Worm (Caenorhabditis elegans): ENCODE data around the gene srj-11.

The srj-11 gene

DNA sequence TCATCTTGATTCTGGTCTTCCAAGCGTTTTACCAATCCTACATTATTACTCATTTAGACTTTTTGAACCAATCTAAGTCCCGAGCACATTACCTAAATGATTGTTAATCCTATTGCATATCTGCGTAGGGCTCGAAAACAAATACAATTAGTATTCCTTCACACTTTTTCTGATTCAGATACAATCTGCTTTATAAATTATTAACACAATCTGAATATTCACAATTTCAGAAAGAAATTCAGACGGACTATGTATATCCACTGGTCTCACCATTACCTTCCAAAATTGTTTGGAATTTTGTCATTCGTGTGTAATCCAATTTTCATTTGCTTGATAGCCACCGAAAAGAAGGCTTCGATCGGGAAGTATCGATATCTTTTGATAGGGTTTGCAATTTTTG is at the start of gene srj-11:
srj-11 (plus strand) TSS at position 250 of the 400 bp plus-strand sequence.
- no peak for TF ChIP-seq unc-62 (GFP tag; optimal IDR thresholded peaks at IDR 0.05)

DNA sequence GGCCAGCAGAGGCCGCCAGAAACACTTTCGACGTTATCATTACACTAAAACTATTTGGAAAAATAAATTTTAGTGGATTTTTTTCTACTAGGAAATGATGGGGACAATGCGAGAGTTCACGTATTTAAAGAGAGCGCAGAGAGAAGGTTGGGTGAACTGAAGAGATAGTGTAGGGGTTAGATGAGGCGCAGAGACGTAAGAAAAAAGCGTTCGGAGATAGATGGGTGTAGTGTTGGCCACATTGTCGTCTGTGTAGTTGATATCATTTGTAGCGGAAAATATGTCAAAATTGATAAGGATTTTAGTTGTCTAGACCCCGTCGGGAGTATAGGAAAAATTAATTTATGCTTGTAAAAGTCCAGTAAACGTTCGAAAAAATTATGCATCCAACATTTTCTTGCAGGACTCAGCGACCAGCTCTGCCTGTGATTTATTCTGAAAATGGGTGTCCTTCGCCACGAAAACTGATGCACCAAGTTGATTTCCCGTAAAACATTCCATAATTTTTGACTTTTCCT is 48.1 kb upstream of the srj-11 start, which contains the start of the genes Y73C8B.3 and Y73C8B.9:
Y73C8B.3 (minus strand) TSS at position 147 of the 518 bp plus-strand sequence.
Y73C8B.9 (plus strand) TSS at position 468 of the 518 bp plus-strand sequence.
- no peak for TF ChIP-seq unc-62 (GFP tag; optimal IDR thresholded peaks at IDR 0.05)

DNA sequence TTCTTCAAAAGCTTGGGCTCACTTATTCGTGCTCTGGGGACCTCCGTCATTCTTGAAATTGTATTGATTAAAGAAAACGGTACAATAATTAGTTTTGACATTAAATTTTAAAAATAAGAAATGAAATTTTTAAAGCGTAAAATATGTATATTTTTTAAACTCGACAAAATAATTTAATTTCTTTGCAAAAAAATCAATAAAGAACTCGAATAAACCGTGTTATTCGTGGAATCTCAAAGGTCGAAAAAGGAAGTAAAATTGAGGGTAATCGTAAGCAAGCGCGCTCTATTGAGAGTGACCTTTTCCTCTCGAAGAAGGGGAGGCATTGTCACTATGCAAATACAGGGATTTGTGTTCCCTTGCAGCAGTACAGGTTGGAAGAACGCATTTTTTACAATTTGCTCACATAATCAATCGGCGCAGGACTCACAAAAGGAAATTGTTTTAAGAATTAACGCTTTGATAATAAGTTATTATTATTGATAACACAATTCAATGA is 46.2 kb upstream of the srj-11 start, which contains the start of gene Y73C8B.2:
Y73C8B.2 (minus strand) TSS at position 51 of the 499 bp plus-strand sequence.
- TF ChIP-seq unc-62 (GFP tag; optimal IDR thresholded peaks at IDR 0.05) = no peak

DNA sequence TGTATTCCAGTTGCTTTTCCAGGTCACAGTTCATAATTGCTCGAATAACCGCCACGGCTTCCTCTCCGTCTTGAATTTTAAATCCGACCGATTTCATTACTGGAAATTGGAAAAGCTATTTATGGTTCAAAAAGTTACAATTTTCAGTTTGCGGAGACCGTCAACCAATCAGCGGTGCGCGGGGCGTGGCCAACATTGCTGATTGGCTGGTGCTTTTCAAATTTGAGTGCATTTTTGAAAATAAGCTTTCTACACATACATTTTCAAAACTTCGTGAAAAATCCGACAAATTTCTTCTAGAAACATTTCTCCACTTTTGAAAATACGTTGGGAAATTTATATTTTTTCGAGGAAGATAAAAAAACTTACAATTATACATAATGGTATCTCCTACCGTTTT is 45.4 kb upstream of the srj-11 start:
- no peak for TF ChIP-seq unc-62 (GFP tag; optimal IDR thresholded peaks at IDR 0.05)

DNA sequence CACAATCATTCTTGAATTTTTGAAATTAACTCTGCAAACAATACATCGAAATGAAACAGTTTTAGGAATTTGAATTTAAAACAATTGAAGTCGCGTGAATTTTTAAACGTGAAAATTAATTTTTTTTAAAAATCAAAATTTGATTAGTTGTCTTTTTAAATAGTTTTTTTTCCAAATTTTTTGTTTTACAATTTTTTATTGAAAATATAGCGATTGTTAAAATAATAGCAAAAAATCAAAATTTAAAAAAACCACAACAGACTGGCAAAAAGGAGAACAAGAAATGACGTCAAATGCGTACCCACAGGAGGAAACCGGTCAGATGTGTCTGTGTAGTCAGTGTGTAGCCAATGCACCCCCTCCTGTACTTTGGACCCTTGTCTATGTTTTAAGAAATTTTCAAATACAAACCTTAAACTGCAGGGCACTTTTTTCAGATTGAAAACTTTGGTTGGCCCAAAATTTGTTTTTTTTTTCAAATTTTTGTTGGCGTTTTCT is 44.3 kb upstream of the srj-11 start, which contains the start of the genes Y73C8B.1 and Y73C8B.5:
Y73C8B.1 (minus strand) TSS at position 51 of the 498 bp plus-strand sequence.
Y73C8B.5 (plus strand) TSS at position 437 of the 498 bp plus-strand sequence.
- TF ChIP-seq unc-62 (GFP tag; optimal IDR thresholded peaks at IDR 0.05) = no peak

DNA sequence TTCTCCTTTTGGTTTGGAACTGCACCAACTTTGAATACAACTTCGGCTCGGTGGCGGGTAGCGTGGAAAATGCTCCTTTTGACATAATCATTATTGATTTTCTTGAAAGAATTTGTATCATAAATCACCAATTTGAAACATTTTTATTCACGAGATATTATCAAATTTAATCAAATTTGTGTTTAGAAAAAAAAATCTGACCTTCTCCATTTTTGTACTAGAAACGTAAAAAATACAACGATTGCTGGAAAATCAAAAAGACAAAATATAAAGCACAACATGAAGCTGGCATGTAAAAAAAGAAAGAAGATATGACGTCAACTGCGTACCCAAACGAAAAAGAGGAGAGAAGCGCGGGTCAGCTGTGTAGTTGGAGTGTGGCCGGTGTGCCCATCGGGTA is 40.9 kb upstream of the srj-11 start, which contains the start of gene K08D9.4:
K08D9.4 (minus strand) TSS at position 101 of the 400 bp plus-strand sequence.
- TF ChIP-seq unc-62 (GFP tag; optimal IDR thresholded peaks at IDR 0.05) = no peak

DNA sequence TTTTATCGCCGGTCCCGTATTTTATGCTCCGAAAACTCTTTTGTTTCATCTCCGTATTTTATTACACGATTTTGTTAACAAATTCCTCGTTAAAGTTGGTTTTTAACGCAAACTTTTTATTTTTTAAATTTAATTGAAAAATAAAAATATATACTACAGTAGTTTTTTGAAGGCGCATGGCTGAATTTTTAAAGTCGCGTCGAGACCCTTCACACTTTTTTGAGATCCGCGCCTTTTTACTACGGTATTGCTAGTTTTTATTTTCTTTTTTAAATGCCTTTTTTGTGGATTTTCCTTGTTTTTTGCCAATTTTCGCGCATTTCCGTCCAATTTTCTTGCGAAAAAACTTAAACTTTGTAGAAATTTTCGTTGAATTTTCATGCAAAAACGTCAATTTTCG is 36.8 kb upstream of the srj-11 start:
- no peak for TF ChIP-seq unc-62 (GFP tag; optimal IDR thresholded peaks at IDR 0.05)

DNA sequence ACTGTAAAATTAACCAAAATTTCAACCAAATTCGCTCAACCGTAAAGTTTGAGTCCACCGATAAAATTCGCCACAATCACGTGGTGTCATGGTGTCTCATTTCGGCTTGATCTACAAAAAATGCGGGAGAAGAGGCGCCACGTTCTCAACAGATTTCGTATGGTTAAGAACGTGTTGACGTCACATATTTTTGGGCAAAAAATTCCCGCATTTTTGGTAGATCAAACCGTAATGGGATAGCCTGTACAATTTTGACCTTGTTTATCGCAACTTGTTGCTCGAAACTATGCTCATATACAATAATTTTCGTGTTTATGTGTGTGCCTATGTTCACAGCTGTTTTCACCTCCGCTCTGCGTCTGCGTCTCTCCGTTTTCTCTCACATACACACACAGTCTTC is 32.3 kb upstream of the srj-11 start:
- no peak for TF ChIP-seq unc-62 (GFP tag; optimal IDR thresholded peaks at IDR 0.05)

DNA sequence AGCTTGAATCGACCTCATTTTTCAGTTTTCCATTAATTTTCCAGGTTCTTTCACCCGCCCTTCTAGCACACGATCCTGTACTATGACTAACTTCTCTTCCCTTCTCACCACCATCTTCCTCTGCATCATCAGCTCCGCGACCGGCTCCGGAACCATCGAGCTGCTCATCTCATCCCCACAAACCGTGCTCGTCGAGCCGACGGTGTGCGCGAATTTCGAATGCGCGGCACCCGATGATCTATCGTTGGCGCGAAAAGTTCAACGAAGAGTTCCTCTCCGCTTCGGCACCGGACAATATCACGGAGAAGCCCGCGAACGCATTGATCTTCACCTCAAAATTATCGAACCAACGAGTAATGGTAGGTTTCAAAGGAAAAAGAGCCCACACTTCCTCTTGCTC is 31.1 kb upstream of the srj-11 start, which contains the start of gene apx-1:
apx-1 (plus strand) TSS at position 50 of the 400 bp plus-strand sequence.
- no peak for TF ChIP-seq unc-62 (GFP tag; optimal IDR thresholded peaks at IDR 0.05)

DNA sequence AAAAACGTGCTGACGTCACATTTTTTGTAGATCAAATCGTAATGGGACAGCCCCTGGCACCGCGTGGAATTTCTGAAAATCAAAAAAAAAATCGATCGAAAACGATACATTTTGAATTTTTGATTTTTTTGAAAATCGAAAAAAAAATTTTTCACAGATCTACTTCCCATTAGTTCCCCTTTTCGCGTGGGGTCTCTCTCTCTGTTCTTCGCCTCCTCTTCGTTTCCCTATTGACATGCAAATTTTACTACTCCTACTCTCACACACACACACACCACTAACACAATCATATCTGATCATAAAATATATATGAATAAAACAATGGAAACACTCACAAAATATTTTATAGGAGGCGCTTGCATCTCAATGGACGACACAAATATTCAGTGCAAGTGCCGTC is 22.6 kb upstream of the srj-11 start:
- no peak for TF ChIP-seq unc-62 (GFP tag; optimal IDR thresholded peaks at IDR 0.05)

DNA sequence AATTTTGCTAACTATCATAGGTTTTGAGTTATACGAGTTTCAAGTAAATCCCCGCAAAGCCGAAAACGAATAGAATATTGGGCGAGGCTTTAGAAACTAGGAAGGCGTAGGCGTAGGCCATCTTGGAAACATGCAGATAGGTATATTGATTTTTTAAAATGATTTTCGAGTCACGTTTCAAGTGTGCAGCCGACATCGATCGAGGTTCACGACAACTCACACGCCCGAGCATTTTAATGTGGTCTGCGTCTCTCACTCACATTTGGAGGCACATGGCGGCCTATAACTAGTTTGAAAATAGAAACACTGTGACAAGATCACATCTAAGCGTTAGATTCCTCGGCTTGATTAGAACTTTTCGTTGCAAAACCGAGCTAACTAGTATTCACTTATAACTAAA is 13.9 kb upstream of the srj-11 start, which contains the start of gene K08D9.2:
K08D9.2 (plus strand) TSS at position 301 of the 400 bp plus-strand sequence.
- TF ChIP-seq unc-62 (GFP tag; optimal IDR thresholded peaks at IDR 0.05) = no peak

DNA sequence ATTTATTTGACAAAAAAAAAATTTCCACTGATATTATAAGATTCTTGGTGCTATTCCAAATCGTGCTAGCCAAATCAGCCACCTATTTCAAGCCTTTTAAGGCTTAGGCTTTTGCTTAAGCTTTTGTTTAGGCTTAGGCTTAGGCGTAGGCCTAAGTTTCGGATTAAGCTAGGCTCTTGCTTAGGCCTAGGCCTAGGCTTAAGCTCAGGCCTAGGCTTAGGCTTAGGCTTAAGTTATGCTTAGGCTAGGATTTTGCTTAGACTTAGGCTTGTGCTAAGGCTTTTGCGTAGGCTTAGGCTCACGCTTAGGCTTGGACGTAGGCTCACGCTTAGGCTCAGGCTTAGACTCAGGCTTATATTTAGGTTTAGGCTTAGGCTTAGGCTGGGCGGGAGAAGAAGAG is 11.1 kb upstream of the srj-11 start:
- TF ChIP-seq unc-62 (GFP tag; optimal IDR thresholded peaks at IDR 0.05) = no peak

DNA sequence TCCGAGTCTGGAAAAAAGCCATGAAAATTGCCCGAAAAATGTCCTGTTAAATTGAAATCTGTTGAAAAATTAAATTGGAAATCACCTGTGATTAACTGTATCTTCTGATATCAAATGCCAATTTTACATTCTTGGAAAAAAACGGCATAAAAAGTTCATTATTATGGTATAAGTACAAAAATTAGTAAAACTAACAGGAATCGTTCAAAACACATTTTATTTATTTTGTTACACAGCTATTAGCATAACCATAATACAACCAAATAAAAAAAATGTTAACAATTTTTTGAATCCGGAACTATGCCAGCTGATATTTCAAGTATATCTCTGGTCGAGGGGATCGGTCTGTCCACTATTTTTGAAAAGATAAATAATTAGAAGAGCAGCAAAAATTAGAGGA is 10.6 kb upstream of the srj-11 start, which contains the start of gene K08D9.10:
K08D9.10 (plus strand) TSS at position 301 of the 400 bp plus-strand sequence.
- TF ChIP-seq unc-62 (GFP tag; optimal IDR thresholded peaks at IDR 0.05) = no peak

DNA sequence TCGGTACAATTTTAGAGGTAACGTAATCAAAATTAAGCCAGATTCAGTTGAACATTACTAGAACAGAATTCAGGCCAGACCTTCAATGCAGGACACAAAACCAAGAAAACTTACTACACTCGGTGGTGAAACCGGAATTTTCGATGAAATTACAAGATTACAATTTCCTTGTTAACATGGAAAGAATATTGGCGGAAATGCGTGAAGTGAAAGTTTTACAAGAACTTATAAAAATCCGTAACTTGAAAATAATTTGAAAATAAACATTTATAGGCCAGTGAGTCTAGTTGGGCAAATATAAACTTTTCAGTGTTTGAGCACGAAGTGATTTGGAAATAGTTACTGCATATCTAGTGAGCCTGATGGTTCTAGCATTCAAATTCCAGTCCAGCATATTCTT is 6.3 kb upstream of the srj-11 start, which contains the start of gene K08D9.6:
K08D9.6 (minus strand) TSS at position 101 of the 400 bp plus-strand sequence.
- TF ChIP-seq unc-62 (GFP tag; optimal IDR thresholded peaks at IDR 0.05) = no peak

DNA sequence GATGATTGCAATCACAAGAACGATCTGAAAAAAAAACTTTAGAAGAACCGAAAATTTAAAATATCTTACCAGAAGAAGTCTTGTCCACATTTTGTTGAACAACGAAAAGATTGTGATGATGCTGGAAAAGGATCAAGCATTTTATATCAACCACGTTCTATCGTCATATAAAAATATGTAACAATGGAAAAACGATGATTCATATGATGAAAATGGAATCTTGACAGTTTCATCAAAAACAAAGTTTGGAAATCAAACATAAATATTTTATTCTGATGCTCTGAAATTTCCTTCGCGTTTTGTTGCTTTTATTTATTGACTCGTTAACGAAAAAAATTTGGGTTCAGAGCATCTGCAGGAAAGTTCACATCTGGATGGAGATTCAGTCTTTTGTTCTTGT is 4.6 kb upstream of the srj-11 start, which contains the start of the genes K08D9.9 and str-16:
K08D9.9 (minus strand) TSS at position 101 of the 400 bp plus-strand sequence.
str-16 (plus strand) TSS at position 266 of the 400 bp plus-strand sequence.
- no peak for TF ChIP-seq unc-62 (GFP tag; optimal IDR thresholded peaks at IDR 0.05)

DNA sequence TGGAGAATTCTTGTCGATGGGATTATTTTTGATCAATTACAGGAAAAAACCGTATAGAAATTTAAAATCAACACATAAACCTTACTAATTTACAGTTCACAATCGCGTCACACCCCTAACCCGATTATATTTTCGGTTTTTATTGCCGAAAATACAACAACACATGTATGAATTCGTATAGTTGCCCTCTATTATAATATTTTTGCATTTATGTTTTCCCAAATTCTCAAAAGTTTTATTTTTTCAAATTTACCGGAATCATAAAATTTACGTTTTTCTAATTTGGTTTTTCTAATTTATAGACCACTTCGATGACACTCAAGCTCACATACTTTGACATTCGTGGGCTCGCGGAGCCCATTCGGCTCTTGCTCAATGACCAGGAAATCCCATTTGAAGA is 1.8 kb downstream of the srj-11 start, which contains the start of gene gst-23:
gst-23 (plus strand) TSS at position 301 of the 400 bp plus-strand sequence.
- no peak for TF ChIP-seq unc-62 (GFP tag; optimal IDR thresholded peaks at IDR 0.05)

DNA sequence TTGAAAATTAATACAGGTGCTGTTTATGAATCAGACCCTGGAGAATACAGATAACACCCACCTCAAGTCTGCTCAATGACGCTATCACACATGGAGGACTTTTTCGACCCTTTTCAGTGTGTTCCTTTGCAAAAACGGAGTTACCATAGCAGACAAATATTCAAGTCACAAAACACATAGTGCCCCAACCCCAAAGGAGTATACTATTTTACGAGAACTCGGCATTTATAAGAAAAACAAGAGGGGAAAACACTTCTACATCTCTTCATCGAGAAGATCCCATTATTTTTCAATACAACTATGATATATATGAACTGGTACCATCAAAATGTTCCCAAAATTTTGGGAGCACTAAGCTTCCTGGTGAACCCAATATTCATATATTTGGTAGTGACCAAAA is 3.5 kb downstream of the srj-11 start, which contains the start of gene srj-7:
srj-7 (plus strand) TSS at position 301 of the 400 bp plus-strand sequence.
- no peak for TF ChIP-seq unc-62 (GFP tag; optimal IDR thresholded peaks at IDR 0.05)

Data from whole organism, dauer.